Worm (Caenorhabditis elegans) whole organism, young adult: Measurements from ENCODE around the gene cnc-9.
A peak's percentile ranks its signal among the peaks of the same experiment; 100 is the strongest.

Experiments used
- Y53G8AR.9 ChIP-seq: fragments of 200-800 bp; sonication (Bioruptor generic); conservative IDR thresholded peaks from 2 replicates; pipeline ENCODE4 v1.3.6; 2022; ENCODE audit warnings: missing genetic modification reagents, missing genetic modification characterization, missing compliant biosample characterization
- chd-7 ChIP-seq: sonication (generic microtip); optimal IDR thresholded peaks from 2 replicates; lab custom pipeline; 2016; ENCODE audit warnings: mild to moderate bottlenecking, missing genetic modification characterization, moderate library complexity, missing compliant biosample characterization
- egl-18 ChIP-seq: fragments of 200-800 bp; sonication (Bioruptor generic); IDR thresholded peaks from 2 replicates; pipeline ENCODE4 v1.3.6; 2022; ENCODE audit warnings: missing genetic modification reagents, missing genetic modification characterization, missing compliant biosample characterization
- egrh-3 ChIP-seq: fragments of 200-800 bp; sonication (Bioruptor generic); IDR thresholded peaks from 2 replicates; pipeline ENCODE4 v1.3.6; 2022; ENCODE audit warnings: missing genetic modification reagents, missing genetic modification characterization, missing compliant biosample characterization
- ets-4 ChIP-seq: fragments of 200-800 bp; sonication (Bioruptor generic); optimal IDR thresholded peaks from 2 replicates; lab custom pipeline; 2018; ENCODE audit warnings: mild to moderate bottlenecking, missing genetic modification characterization, missing compliant biosample characterization
- lag-1 ChIP-seq: fragments of 200-800 bp; sonication (Bioruptor generic); IDR thresholded peaks from 2 replicates; pipeline ENCODE4 v1.3.6; 2022; ENCODE audit warnings: missing genetic modification reagents, missing genetic modification characterization, missing compliant biosample characterization
- let-526 ChIP-seq: fragments of 200-800 bp; sonication (Bioruptor generic); IDR thresholded peaks from 2 replicates; pipeline ENCODE4 v1.3.6; 2022; ENCODE audit warnings: missing genetic modification reagents, missing genetic modification characterization, missing compliant biosample characterization
- lsy-27 ChIP-seq: sonication (generic microtip); optimal IDR thresholded peaks from 2 replicates; lab custom pipeline; 2017; ENCODE audit warnings: missing genetic modification characterization, mild to moderate bottlenecking, missing compliant biosample characterization, antibody characterized with exemption, missing genotype, borderline replicate concordance; ENCODE audit not compliant: insufficient read depth
- nhr-120 ChIP-seq: fragments of 200-800 bp; sonication (Bioruptor generic); IDR thresholded peaks from 2 replicates; pipeline ENCODE4 v1.3.6; 2022; ENCODE audit warnings: missing genetic modification characterization, missing compliant biosample characterization
- rpc-1 ChIP-seq, 2 experiments: fragments of 150-350 bp in 1 of 2; sonication (generic microtip) in 1 of 2; optimal IDR thresholded peaks; 2 replicates each; lab custom pipeline; 2014 to 2018; ENCODE audit warnings: missing biosample characterization in 1 of 2, missing genetic modification characterization in 1 of 2, missing genetic modification reagents in 1 of 2, missing genotype in 1 of 2
- snpc-4 ChIP-seq, 5 experiments: fragments of 150-350 bp in 1 of 5; sonication (generic microtip) in 4 of 5; optimal IDR thresholded peaks; 2 replicates each; lab custom pipeline; 2014 to 2018; ENCODE audit warnings: missing genetic modification characterization in 5 of 5, missing biosample characterization in 3 of 5, antibody characterized with exemption in 2 of 5, mild to moderate bottlenecking in 2 of 5, missing compliant biosample characterization in 2 of 5, missing genotype in 2 of 5, moderate library complexity in 2 of 5, missing genetic modification reagents in 1 of 5
- unc-130 ChIP-seq: sonication (generic microtip); optimal IDR thresholded peaks from 2 replicates; lab custom pipeline; 2016; ENCODE audit warnings: missing genetic modification reagents, missing genetic modification characterization, missing compliant biosample characterization
- unc-62 ChIP-seq: fragments of 150-350 bp; optimal IDR thresholded peaks from 2 replicates; lab custom pipeline; 2014; ENCODE audit warnings: missing biosample characterization, missing genetic modification reagents, missing genetic modification characterization
- ztf-18 ChIP-seq: sonication (generic microtip); optimal IDR thresholded peaks from 2 replicates; lab custom pipeline; 2016; ENCODE audit warnings: missing genotype, mild to moderate bottlenecking, missing genetic modification characterization, missing compliant biosample characterization

DNA sequence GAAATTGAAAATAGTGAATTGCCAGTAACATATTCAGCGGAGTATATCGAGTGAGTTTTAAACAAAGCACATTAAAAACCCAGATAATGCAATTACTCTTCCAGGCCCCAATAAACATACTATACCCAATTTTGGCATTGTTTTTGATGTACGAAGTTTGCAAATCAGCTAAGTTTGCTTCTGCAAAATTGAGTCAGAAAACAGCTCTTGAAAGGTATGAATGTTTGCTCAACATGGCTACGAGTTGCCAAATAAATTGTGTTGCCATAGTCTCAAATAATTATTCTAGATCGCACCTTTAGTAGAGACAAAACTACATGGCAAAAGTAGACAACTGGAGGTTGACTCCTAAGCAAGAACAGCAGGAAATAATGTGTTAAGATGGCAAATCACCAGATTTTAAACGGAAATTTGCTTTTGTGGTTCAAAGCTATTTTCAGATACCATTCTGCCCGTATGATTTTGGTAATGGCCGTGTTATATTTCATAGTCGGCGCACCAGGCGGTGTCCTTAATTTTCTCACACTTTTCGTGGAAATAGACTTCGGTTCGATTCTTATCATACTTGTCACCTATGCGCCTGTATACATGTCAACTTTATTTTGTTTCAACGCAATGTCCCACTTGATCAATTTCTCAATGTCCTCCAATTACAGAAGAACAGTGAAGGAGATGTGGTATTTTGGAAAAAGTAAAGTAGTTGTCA lies 32.6 kb upstream of the cnc-9 start:
- no peak for TF ChIP-seq lag-1 (GFP tag; lab: Robert Waterston, UW)
- TF ChIP-seq egrh-3 (GFP tag; lab: Robert Waterston, UW): no peak
- TF ChIP-seq lsy-27 (tag; lab: Kevin White, UChicago): no peak
- TF ChIP-seq nhr-120: no peak
- TF ChIP-seq ets-4 (GFP tag; lab: Kevin White, UChicago): peak; percentile 63
- TF ChIP-seq egl-18 (GFP tag; lab: Robert Waterston, UW): no peak
- TF ChIP-seq chd-7 (tag; lab: Kevin White, UChicago): peak; percentile 82
- no peak for TF ChIP-seq snpc-4 (GFP tag; optimal IDR thresholded peaks at IDR 0.05; lab: Kevin White, UChicago)
- no peak for TF ChIP-seq snpc-4 (tag; optimal IDR thresholded peaks at IDR 0.05; lab: Kevin White, UChicago)
- no peak for TF ChIP-seq ztf-18 (tag; lab: Kevin White, UChicago)
- TF ChIP-seq let-526: no peak
- no peak for TF ChIP-seq rpc-1 (optimal IDR thresholded peaks at IDR 0.05; lab: Kevin White, UChicago)
- no peak for TF ChIP-seq rpc-1 (tag; optimal IDR thresholded peaks at IDR 0.05; lab: Kevin White, UChicago)
- no peak for TF ChIP-seq unc-62
- no peak for TF ChIP-seq unc-130
- TF ChIP-seq Y53G8AR.9 (GFP tag; lab: Robert Waterston, UW): peak; percentile 91; the same call in 1 of the 2 replicates
